Worm (Caenorhabditis elegans) whole organism, early embryonic: Measurements from ENCODE around the gene Y43F8B.2.

Source experiments
- B0310.2 ChIP-seq: sonication (generic microtip); optimal IDR thresholded peaks from 2 replicates; lab custom pipeline; 2016; ENCODE audit warnings: mild to moderate bottlenecking, missing genetic modification characterization, missing compliant biosample characterization
- F13C5.2 ChIP-seq: sonication (generic microtip); optimal IDR thresholded peaks from 2 replicates; lab custom pipeline; 2017; ENCODE audit warnings: mild to moderate bottlenecking, missing genetic modification characterization, inconsistent platforms, missing compliant biosample characterization
- aly-1 ChIP-seq: sonication (generic microtip); optimal IDR thresholded peaks from 2 replicates; lab custom pipeline; 2016; ENCODE audit warnings: missing genetic modification characterization, missing compliant biosample characterization
- ama-1 ChIP-seq: fragments of 150-350 bp; optimal IDR thresholded peaks from 2 replicates; lab custom pipeline; 2014
- ceh-13 ChIP-seq: fragments of 200-800 bp; sonication (Bioruptor generic); optimal IDR thresholded peaks from 2 replicates; lab custom pipeline; 2018; ENCODE audit warnings: mild to moderate bottlenecking, missing genetic modification characterization, missing compliant biosample characterization
- ceh-36 ChIP-seq: sonication (generic microtip); optimal IDR thresholded peaks from 2 replicates; lab custom pipeline; 2016; ENCODE audit warnings: missing genetic modification characterization, inconsistent platforms, missing compliant biosample characterization
- ets-7 ChIP-seq: sonication (generic microtip); optimal IDR thresholded peaks from 2 replicates; lab custom pipeline; 2016; ENCODE audit warnings: missing genotype, missing genetic modification characterization, missing compliant biosample characterization
- flt-1 ChIP-seq: fragments of 200-800 bp; sonication (Bioruptor generic); IDR thresholded peaks from 2 replicates; pipeline ENCODE4 v1.3.6; 2022; ENCODE audit warnings: missing genetic modification characterization, missing compliant biosample characterization
- hmbx-1 ChIP-seq: sonication (generic microtip); optimal IDR thresholded peaks from 2 replicates; lab custom pipeline; 2016; ENCODE audit warnings: mild to moderate bottlenecking, missing genetic modification characterization, missing compliant biosample characterization
- hmg-4 ChIP-seq: fragments of 200-800 bp; sonication (Bioruptor generic); optimal IDR thresholded peaks from 2 replicates; lab custom pipeline; 2018; ENCODE audit warnings: mild to moderate bottlenecking, missing genetic modification characterization, missing compliant biosample characterization
- hnd-1 ChIP-seq: sonication (generic microtip); optimal IDR thresholded peaks from 2 replicates; lab custom pipeline; 2016; ENCODE audit warnings: missing genetic modification characterization, missing compliant biosample characterization
- pes-1 ChIP-seq: fragments of 200-800 bp; sonication (Bioruptor generic); IDR thresholded peaks from 2 replicates; pipeline ENCODE4 v1.3.6; 2022; ENCODE audit warnings: missing genetic modification reagents, missing genetic modification characterization, missing compliant biosample characterization
- scrt-1 ChIP-seq: fragments of 200-800 bp; sonication (Bioruptor generic); IDR thresholded peaks from 2 replicates; pipeline ENCODE4 v1.3.6; 2022; ENCODE audit warnings: missing genetic modification characterization, missing compliant biosample characterization
- sea-1 ChIP-seq: fragments of 200-800 bp; sonication (Bioruptor generic); conservative IDR thresholded peaks from 2 replicates; pipeline ENCODE4 v1.3.6; 2022; ENCODE audit warnings: missing genetic modification characterization, missing compliant biosample characterization
- tbx-11 ChIP-seq: fragments of 200-800 bp; sonication (Bioruptor generic); IDR thresholded peaks from 2 replicates; pipeline ENCODE4 v1.3.6; 2022; ENCODE audit warnings: missing genetic modification characterization, missing compliant biosample characterization
- tbx-37 ChIP-seq: fragments of 200-800 bp; sonication (Bioruptor generic); conservative IDR thresholded peaks from 2 replicates; pipeline ENCODE4 v1.3.6; 2022; ENCODE audit warnings: missing genetic modification reagents, missing genetic modification characterization, missing compliant biosample characterization
- tra-4 ChIP-seq: sonication (generic microtip); optimal IDR thresholded peaks from 2 replicates; lab custom pipeline; 2017; ENCODE audit warnings: missing genetic modification characterization, missing compliant biosample characterization

Y43F8B.2 gene

ce11 chrV:19510925-19511324, 22.0 kb downstream of the Y43F8B.2 start:
- TF ChIP-seq hmg-4 (no peak), tbx-11 (GFP tag; lab: Robert Waterston, UW) (no peak), sea-1 (GFP tag; lab: Robert Waterston, UW) (no peak), F13C5.2 (tag; lab: Kevin White, UChicago) (no peak), hnd-1 (tag; lab: Kevin White, UChicago) (no peak), ets-7 (tag; lab: Kevin White, UChicago) (no peak), tbx-37 (GFP tag; lab: Robert Waterston, UW) (no peak), B0310.2 (no peak), ceh-36 (tag; lab: Kevin White, UChicago) (no peak), pes-1 (GFP tag; lab: Robert Waterston, UW) (no peak), scrt-1 (GFP tag; lab: Robert Waterston, UW) (no peak), ama-1 (lab: Kevin White, UChicago) (no peak), aly-1 (no peak), tra-4 (tag; lab: Kevin White, UChicago) (no peak), flt-1 (GFP tag; lab: Robert Waterston, UW) (no peak), hmbx-1 (tag; lab: Kevin White, UChicago) (no peak)

- no peak for TF ChIP-seq aly-1
- peak; percentile 87 for TF ChIP-seq ceh-36 (tag; lab: Kevin White, UChicago)
Measured at ce11 chrV:19510352-19510751, 22.6 kb downstream of the Y43F8B.2 start.

ce11 chrV:19509061-19509460, 23.8 kb downstream of the Y43F8B.2 start:
- TF ChIP-seq aly-1 (no peak), pes-1 (GFP tag; lab: Robert Waterston, UW) (no peak), scrt-1 (GFP tag; lab: Robert Waterston, UW) (no peak), hnd-1 (tag; lab: Kevin White, UChicago) (no peak), tbx-11 (GFP tag; lab: Robert Waterston, UW) (no peak), tbx-37 (GFP tag; lab: Robert Waterston, UW) (no peak), tra-4 (tag; lab: Kevin White, UChicago) (no peak), F13C5.2 (tag; lab: Kevin White, UChicago) (no peak), flt-1 (GFP tag; lab: Robert Waterston, UW) (no peak), ceh-36 (tag; lab: Kevin White, UChicago) (no peak), B0310.2 (no peak), sea-1 (GFP tag; lab: Robert Waterston, UW) (no peak), ceh-13 (GFP tag; lab: Kevin White, UChicago) (no peak), hmbx-1 (tag; lab: Kevin White, UChicago) (no peak), ets-7 (tag; lab: Kevin White, UChicago) (no peak), ama-1 (lab: Kevin White, UChicago) (no peak), hmg-4 (no peak)

ce11 chrV:19502579-19503151, 30.2 kb downstream of the Y43F8B.2 start, which contains the start of gene Y43F8B.3:
Gene Y43F8B.3, plus strand, starts transcription at chrV:19503101.
- TF ChIP-seq ceh-36 (tag; lab: Kevin White, UChicago) (peak; percentile 72), tra-4 (tag; lab: Kevin White, UChicago) (no peak)

ce11 chrV:19501389-19501788, 31.5 kb downstream of the Y43F8B.2 start:
- TF ChIP-seq hmbx-1 (tag; lab: Kevin White, UChicago) (no peak), hmg-4 (no peak), flt-1 (GFP tag; lab: Robert Waterston, UW) (no peak), tra-4 (tag; lab: Kevin White, UChicago) (no peak), ama-1 (lab: Kevin White, UChicago) (no peak), ceh-13 (GFP tag; lab: Kevin White, UChicago) (no peak), F13C5.2 (tag; lab: Kevin White, UChicago) (no peak), tbx-11 (GFP tag; lab: Robert Waterston, UW) (no peak), scrt-1 (GFP tag; lab: Robert Waterston, UW) (no peak), B0310.2 (no peak)

ce11 chrV:19497087-19497486, 35.8 kb downstream of the Y43F8B.2 start:
- TF ChIP-seq aly-1 = no peak
- no peak for TF ChIP-seq ceh-36 (tag; lab: Kevin White, UChicago)
- TF ChIP-seq hmbx-1 (tag; lab: Kevin White, UChicago) = no peak
- no peak for TF ChIP-seq tra-4 (tag; lab: Kevin White, UChicago)
- no peak for TF ChIP-seq scrt-1 (GFP tag; lab: Robert Waterston, UW)
- TF ChIP-seq tbx-37 (GFP tag; lab: Robert Waterston, UW) = no peak
- TF ChIP-seq tbx-11 (GFP tag; lab: Robert Waterston, UW) = no peak
- TF ChIP-seq ets-7 (tag; lab: Kevin White, UChicago) = no peak
- no peak for TF ChIP-seq F13C5.2 (tag; lab: Kevin White, UChicago)
- no peak for TF ChIP-seq ama-1 (lab: Kevin White, UChicago)

- TF ChIP-seq hmg-4 = no peak
- no peak for TF ChIP-seq tbx-11 (GFP tag; lab: Robert Waterston, UW)
- TF ChIP-seq ceh-36 (tag; lab: Kevin White, UChicago) = no peak
- TF ChIP-seq scrt-1 (GFP tag; lab: Robert Waterston, UW) = no peak
- TF ChIP-seq sea-1 (GFP tag; lab: Robert Waterston, UW) = no peak
- no peak for TF ChIP-seq pes-1 (GFP tag; lab: Robert Waterston, UW)
- no peak for TF ChIP-seq B0310.2
- no peak for TF ChIP-seq aly-1
- TF ChIP-seq tbx-37 (GFP tag; lab: Robert Waterston, UW) = no peak
Measured at ce11 chrV:19495587-19495986, 37.3 kb downstream of the Y43F8B.2 start, which contains the start of gene scl-21. Gene scl-21, minus strand, starts transcription at chrV:19495687.

ce11 chrV:19495145-19495544, 37.8 kb downstream of the Y43F8B.2 start:
- TF ChIP-seq ceh-36 (tag; lab: Kevin White, UChicago) (no peak), pes-1 (GFP tag; lab: Robert Waterston, UW) (no peak), sea-1 (GFP tag; lab: Robert Waterston, UW) (no peak), ama-1 (lab: Kevin White, UChicago) (no peak), scrt-1 (GFP tag; lab: Robert Waterston, UW) (no peak), tbx-37 (GFP tag; lab: Robert Waterston, UW) (no peak), ets-7 (tag; lab: Kevin White, UChicago) (no peak), B0310.2 (no peak), hnd-1 (tag; lab: Kevin White, UChicago) (no peak), flt-1 (GFP tag; lab: Robert Waterston, UW) (no peak), tra-4 (tag; lab: Kevin White, UChicago) (no peak)
